Worm (Caenorhabditis elegans) whole organism, L1 larva: Measurements from ENCODE around the gene lec-2.

Source experiments
- C34B4.2 ChIP-seq: sonication (generic microtip); optimal IDR thresholded peaks from 2 replicates; lab custom pipeline; 2017; ENCODE audit warnings: mild to moderate bottlenecking, missing genetic modification characterization, missing compliant biosample characterization
- F16B12.6 ChIP-seq: fragments of 150-350 bp; optimal IDR thresholded peaks from 2 replicates; lab custom pipeline; 2014; ENCODE audit warnings: missing biosample characterization, missing genetic modification characterization
- aly-2 ChIP-seq: fragments of 150-350 bp; optimal IDR thresholded peaks from 2 replicates; lab custom pipeline; 2014; ENCODE audit warnings: missing biosample characterization, missing genetic modification characterization
- blmp-1 ChIP-seq: fragments of 150-350 bp; optimal IDR thresholded peaks from 2 replicates; lab custom pipeline; 2014; ENCODE audit warnings: missing biosample characterization, missing genetic modification characterization
- ceh-88 ChIP-seq: fragments of 200-800 bp; sonication (Bioruptor generic); IDR thresholded peaks from 2 replicates; pipeline ENCODE4 v1.3.6; 2022; ENCODE audit warnings: missing genetic modification characterization, missing compliant biosample characterization
- dsc-1 ChIP-seq: sonication (generic microtip); optimal IDR thresholded peaks from 2 replicates; lab custom pipeline; 2016; ENCODE audit warnings: mild to moderate bottlenecking, missing genetic modification characterization, missing compliant biosample characterization
- efl-1 ChIP-seq, 4 experiments: fragments of 150-350 bp; optimal IDR thresholded peaks in 3 of 4; peaks in 1 of 4; 1 replicate in 1 of 4; 2 replicates in 3 of 4; lab custom pipeline; 2014; ENCODE audit warnings: missing biosample characterization in 2 of 4, missing genetic modification characterization in 2 of 4, missing genetic modification reagents in 2 of 4
- efl-3 ChIP-seq: fragments of 200-800 bp; sonication (Bioruptor generic); optimal IDR thresholded peaks from 2 replicates; lab custom pipeline; 2018; ENCODE audit warnings: mild to moderate bottlenecking, missing genetic modification characterization, missing compliant biosample characterization
- elt-2 ChIP-seq: sonication (generic microtip); optimal IDR thresholded peaks from 2 replicates; lab custom pipeline; 2016; ENCODE audit warnings: missing genetic modification characterization, mild to moderate bottlenecking, inconsistent platforms, missing compliant biosample characterization, missing genetic modification reagents
- elt-3 ChIP-seq, 6 experiments: fragments of 150-350 bp in 1 of 6; sonication (generic microtip); optimal IDR thresholded peaks; 2 replicates each; lab custom pipeline; 2017 to 2018; ENCODE audit warnings: missing biosample characterization in 6 of 6, missing genetic modification characterization in 6 of 6, inconsistent platforms in 1 of 6
- ets-5 ChIP-seq: fragments of 200-800 bp; sonication (Bioruptor generic); IDR thresholded peaks from 2 replicates; pipeline ENCODE4 v1.3.6; 2022; ENCODE audit warnings: missing genetic modification characterization, missing compliant biosample characterization
- fkh-10 ChIP-seq: sonication (generic microtip); optimal IDR thresholded peaks from 2 replicates; lab custom pipeline; 2017; ENCODE audit warnings: missing biosample characterization, missing genetic modification reagents, missing genetic modification characterization
- fkh-4 ChIP-seq: sonication (generic microtip); optimal IDR thresholded peaks from 2 replicates; lab custom pipeline; 2016; ENCODE audit warnings: missing compliant biosample characterization, missing genetic modification characterization, borderline replicate concordance
- fkh-8 ChIP-seq: sonication (generic microtip); optimal IDR thresholded peaks from 2 replicates; lab custom pipeline; 2016; ENCODE audit warnings: mild to moderate bottlenecking, missing genetic modification characterization, missing compliant biosample characterization
- grh-1 ChIP-seq: fragments of 200-800 bp; sonication (Bioruptor generic); IDR thresholded peaks from 2 replicates; pipeline ENCODE4 v1.3.6; 2022; ENCODE audit warnings: missing genetic modification reagents, missing genetic modification characterization, missing compliant biosample characterization
- lin-14 ChIP-seq: fragments of 200-800 bp; sonication (Bioruptor generic); optimal IDR thresholded peaks from 2 replicates; lab custom pipeline; 2018; ENCODE audit warnings: mild to moderate bottlenecking, missing genetic modification characterization, moderate library complexity, missing compliant biosample characterization
- lin-15B ChIP-seq: fragments of 150-350 bp; sonication (generic microtip); optimal IDR thresholded peaks from 3 replicates; lab custom pipeline; 2014; ENCODE audit warnings: missing biosample characterization, missing genetic modification characterization
- mab-9 ChIP-seq: fragments of 200-800 bp; sonication (Bioruptor generic); IDR thresholded peaks from 2 replicates; pipeline ENCODE4 v1.3.6; 2022; ENCODE audit warnings: missing genetic modification reagents, missing genetic modification characterization, missing compliant biosample characterization
- nhr-11 ChIP-seq: fragments of 150-350 bp; optimal IDR thresholded peaks from 2 replicates; lab custom pipeline; 2014; ENCODE audit warnings: missing biosample characterization, missing genetic modification characterization
- nhr-12 ChIP-seq: sonication (generic microtip); optimal IDR thresholded peaks from 2 replicates; lab custom pipeline; 2017; ENCODE audit warnings: missing biosample characterization, missing genetic modification characterization
- nhr-19 ChIP-seq: fragments of 200-800 bp; sonication (Bioruptor generic); conservative IDR thresholded peaks from 2 replicates; pipeline ENCODE4 v1.3.6; 2022; ENCODE audit warnings: missing genetic modification characterization, missing compliant biosample characterization
- nhr-47 ChIP-seq: sonication (generic microtip); optimal IDR thresholded peaks from 2 replicates; lab custom pipeline; 2016; ENCODE audit warnings: mild to moderate bottlenecking, missing genetic modification characterization, moderate library complexity, missing compliant biosample characterization
- nhr-71 ChIP-seq: sonication (generic microtip); optimal IDR thresholded peaks from 2 replicates; lab custom pipeline; 2016; ENCODE audit warnings: mild to moderate bottlenecking, missing genetic modification characterization, moderate library complexity, missing compliant biosample characterization
- nhr-76 ChIP-seq: sonication (generic microtip); optimal IDR thresholded peaks from 2 replicates; lab custom pipeline; 2017; ENCODE audit warnings: missing biosample characterization, missing genetic modification characterization
- nhr-77 ChIP-seq: fragments of 150-350 bp; optimal IDR thresholded peaks from 2 replicates; lab custom pipeline; 2014; ENCODE audit warnings: missing biosample characterization, missing genetic modification characterization
- nhr-85 ChIP-seq: sonication (generic microtip); peaks from one replicate; lab custom pipeline; 2016; ENCODE audit warnings: missing genetic modification characterization, inconsistent platforms, missing compliant biosample characterization
- nhr-90 ChIP-seq: sonication (generic microtip); optimal IDR thresholded peaks from 2 replicates; lab custom pipeline; 2016; ENCODE audit warnings: mild to moderate bottlenecking, missing genetic modification characterization, missing compliant biosample characterization; ENCODE audit not compliant: poor library complexity
- pag-3 ChIP-seq: sonication (generic microtip); optimal IDR thresholded peaks from 2 replicates; lab custom pipeline; 2017; ENCODE audit warnings: missing genetic modification characterization, mild to moderate bottlenecking, missing compliant biosample characterization, antibody characterized with exemption, borderline replicate concordance; ENCODE audit not compliant: insufficient read depth
- pax-3 ChIP-seq: fragments of 200-800 bp; sonication (Bioruptor generic); optimal IDR thresholded peaks from 2 replicates; lab custom pipeline; 2018; ENCODE audit warnings: mild to moderate bottlenecking, missing genetic modification characterization, moderate library complexity, missing compliant biosample characterization
- rnt-1 ChIP-seq: sonication (generic microtip); optimal IDR thresholded peaks from 2 replicates; lab custom pipeline; 2016; ENCODE audit warnings: mild to moderate bottlenecking, missing genetic modification characterization, moderate library complexity, missing compliant biosample characterization
- skn-1 ChIP-seq: fragments of 150-350 bp; optimal IDR thresholded peaks from 2 replicates; lab custom pipeline; 2014; ENCODE audit warnings: missing biosample characterization, missing genetic modification characterization
- sox-4 ChIP-seq: sonication (generic microtip); optimal IDR thresholded peaks from 2 replicates; lab custom pipeline; 2016; ENCODE audit warnings: missing genetic modification characterization, missing compliant biosample characterization
- tbx-2 ChIP-seq: sonication (generic microtip); optimal IDR thresholded peaks from 2 replicates; lab custom pipeline; 2016; ENCODE audit warnings: missing genetic modification characterization, missing compliant biosample characterization
- unc-130 ChIP-seq: fragments of 150-350 bp; optimal IDR thresholded peaks from 2 replicates; lab custom pipeline; 2017; ENCODE audit warnings: missing biosample characterization, missing genetic modification characterization, inconsistent platforms
- unc-30 ChIP-seq: sonication (generic microtip); optimal IDR thresholded peaks from 2 replicates; lab custom pipeline; 2017; ENCODE audit warnings: missing biosample characterization, missing genetic modification characterization
- unc-86 ChIP-seq: sonication (generic microtip); optimal IDR thresholded peaks from 2 replicates; lab custom pipeline; 2016; ENCODE audit warnings: missing genetic modification characterization, missing compliant biosample characterization
- unc-98 ChIP-seq: fragments of 200-800 bp; sonication (Bioruptor generic); IDR thresholded peaks from 2 replicates; pipeline ENCODE4 v1.3.6; 2022; ENCODE audit warnings: missing genetic modification characterization, missing compliant biosample characterization
- ztf-11 ChIP-seq, 2 experiments: sonication (generic microtip); optimal IDR thresholded peaks; 2 replicates each; lab custom pipeline; 2016 to 2017; ENCODE audit warnings: missing genetic modification characterization in 2 of 2, missing biosample characterization in 1 of 2, missing compliant biosample characterization in 1 of 2
- ztf-4 ChIP-seq: fragments of 150-350 bp; optimal IDR thresholded peaks from 2 replicates; lab custom pipeline; 2014; ENCODE audit warnings: missing biosample characterization, missing genetic modification characterization

The lec-2 gene

ce11 chrII:9989533-9989932 lies 26.4 kb downstream of the lec-2 start:
- TF ChIP-seq nhr-12 (tag; lab: Kevin White, UChicago), result no peak
- peak; percentile 50 for TF ChIP-seq dsc-1 (tag; lab: Kevin White, UChicago)
- no peak for TF ChIP-seq nhr-77 (tag; lab: Kevin White, UChicago)
- TF ChIP-seq pax-3 (tag; lab: Kevin White, UChicago), result no peak
- TF ChIP-seq blmp-1, result no peak
- TF ChIP-seq pag-3 (tag; lab: Kevin White, UChicago), result peak; percentile 31
- peak; percentile 2 for TF ChIP-seq rnt-1 (tag; lab: Kevin White, UChicago)
- peak; percentile 6 for TF ChIP-seq tbx-2 (tag; lab: Kevin White, UChicago)
- peak; percentile 73 for TF ChIP-seq lin-14 (GFP tag; lab: Kevin White, UChicago)
- TF ChIP-seq C34B4.2, result no peak

DNA sequence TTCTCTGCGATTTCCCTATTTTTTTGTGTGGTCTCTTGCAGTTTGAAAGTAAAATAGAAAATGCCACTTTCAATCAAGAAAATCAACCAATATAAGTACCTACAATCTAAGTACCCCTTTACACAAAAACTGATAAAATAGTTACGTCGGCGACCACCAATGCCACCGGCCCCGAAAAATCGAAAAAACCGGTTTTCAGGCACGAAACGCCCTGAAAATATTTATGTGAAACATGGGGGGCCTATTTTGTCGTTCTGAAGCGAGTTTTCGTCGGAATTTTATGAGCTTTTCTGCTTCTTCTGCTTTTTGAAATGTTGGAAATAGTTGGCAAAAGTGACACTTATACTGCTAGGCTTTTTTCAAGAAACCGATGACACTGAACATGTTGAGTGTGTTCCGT lies 27.4 kb downstream of the lec-2 start:
- TF ChIP-seq ztf-4, result no peak
- TF ChIP-seq lin-15B (tag; lab: Kevin White, UChicago), result no peak
- no peak for TF ChIP-seq mab-9 (GFP tag; lab: Robert Waterston, UW)
- TF ChIP-seq unc-86 (tag; lab: Kevin White, UChicago), result no peak
- peak; percentile 12 for TF ChIP-seq lin-14 (GFP tag; lab: Kevin White, UChicago)
- TF ChIP-seq F16B12.6 (tag; lab: Kevin White, UChicago), result no peak
- no peak for TF ChIP-seq ets-5 (GFP tag; lab: Robert Waterston, UW)
- no peak for TF ChIP-seq ceh-88 (GFP tag; lab: Robert Waterston, UW)
- TF ChIP-seq nhr-85 (tag; lab: Kevin White, UChicago), result peak; percentile 39
- no peak for TF ChIP-seq efl-1 (optimal IDR thresholded peaks at IDR 0.05; lab: Kevin White, UChicago)
- peak in 1 of 2 experiments; percentile 64 for TF ChIP-seq efl-1 (GFP tag; optimal IDR thresholded peaks at IDR 0.05 in 1 of 2; lab: Kevin White, UChicago)
- no peak for TF ChIP-seq nhr-12 (tag; lab: Kevin White, UChicago)
- no peak for TF ChIP-seq skn-1
- TF ChIP-seq unc-98, result no peak
- peak; percentile 82 for TF ChIP-seq grh-1 (GFP tag; lab: Robert Waterston, UW)

ce11 chrII:9986635-9987575 lies 29.1 kb downstream of the lec-2 start:
- TF ChIP-seq grh-1 (GFP tag; lab: Robert Waterston, UW), result peak; percentile 81
- TF ChIP-seq nhr-76 (tag; lab: Kevin White, UChicago), result no peak
- TF ChIP-seq elt-2, result no peak
- peak; percentile 11 for TF ChIP-seq tbx-2 (tag; lab: Kevin White, UChicago)
- TF ChIP-seq unc-30 (tag; lab: Kevin White, UChicago), result no peak
- TF ChIP-seq sox-4, result no peak
- no peak for TF ChIP-seq fkh-10 (GFP tag; lab: Kevin White, UChicago)
- peak; percentile 99 for TF ChIP-seq dsc-1 (tag; lab: Kevin White, UChicago)
- TF ChIP-seq ztf-11 (tag; optimal IDR thresholded peaks at IDR 0.05; lab: Kevin White, UChicago), result peak in 1 of 2 experiments; percentile 39
- TF ChIP-seq nhr-11, result no peak
- TF ChIP-seq nhr-90 (tag; lab: Kevin White, UChicago), result no peak
- peak; percentile 45 for TF ChIP-seq lin-14 (GFP tag; lab: Kevin White, UChicago)
- peak; percentile 82 for TF ChIP-seq nhr-85 (tag; lab: Kevin White, UChicago)
- TF ChIP-seq nhr-19 (GFP tag; lab: Robert Waterston, UW), result peak; percentile 27; the same call in 1 of the 2 replicates
- peak; percentile 18 for TF ChIP-seq nhr-71
- no peak for TF ChIP-seq nhr-47 (tag; lab: Kevin White, UChicago)
- TF ChIP-seq unc-98, result no peak
- peak; percentile 2 for TF ChIP-seq blmp-1
- no peak for TF ChIP-seq efl-3
- TF ChIP-seq unc-130 (tag; lab: Kevin White, UChicago), result no peak
- peak; percentile 96 for TF ChIP-seq fkh-4 (tag; lab: Kevin White, UChicago)
- no peak for TF ChIP-seq fkh-8 (tag; lab: Kevin White, UChicago)
- TF ChIP-seq elt-3 (tag; optimal IDR thresholded peaks at IDR 0.05; lab: Kevin White, UChicago), result peak in 2 of 6 experiments; percentile 22 to 41
- TF ChIP-seq rnt-1 (tag; lab: Kevin White, UChicago), result peak; percentile 34
- TF ChIP-seq aly-2, result no peak
- TF ChIP-seq, all 84 proteins: peak for 12
